Fruit fly (Drosophila melanogaster) whole organism, prepupa: Measurements from ENCODE around the gene Nepl18.

Source experiments
- CG10631 ChIP-seq: fragments of 200-800 bp; sonication (Bioruptor generic); optimal IDR thresholded peaks from 2 replicates; lab custom pipeline; 2016; ENCODE audit warnings: missing biosample characterization, missing genetic modification characterization
- CG11294 ChIP-seq: fragments of 200-800 bp; sonication (Bioruptor generic); IDR thresholded peaks from 2 replicates; pipeline ENCODE4 v1.3.6; 2022; ENCODE audit warnings: missing biosample characterization, missing genetic modification characterization
- CG11762 ChIP-seq: fragments of 200-800 bp; sonication (Bioruptor generic); optimal IDR thresholded peaks from 3 replicates; lab custom pipeline; 2016; ENCODE audit warnings: missing biosample characterization, missing genetic modification characterization; ENCODE audit not compliant: insufficient read depth
- CG15336 ChIP-seq: fragments of 200-800 bp; sonication (Bioruptor generic); IDR thresholded peaks from 2 replicates; pipeline ENCODE4 v1.3.6; 2022; ENCODE audit warnings: missing biosample characterization, missing genetic modification characterization
- CG16779 ChIP-seq: fragments of 200-800 bp; sonication (Bioruptor generic); optimal IDR thresholded peaks from 3 replicates; lab custom pipeline; 2017; ENCODE audit warnings: missing biosample characterization, mild to moderate bottlenecking, missing genetic modification characterization
- CG3032 ChIP-seq: fragments of 200-800 bp; optimal IDR thresholded peaks from 2 replicates; lab custom pipeline; 2019; ENCODE audit warnings: missing biosample characterization, mild to moderate bottlenecking, missing genetic modification characterization, moderate library complexity
- CG31627 ChIP-seq: fragments of 200-800 bp; sonication (Bioruptor generic); optimal IDR thresholded peaks from 3 replicates; lab custom pipeline; 2016; ENCODE audit warnings: missing biosample characterization, missing genetic modification characterization
- CG32006 ChIP-seq: fragments of 200-800 bp; sonication (Bioruptor generic); optimal IDR thresholded peaks from 3 replicates; lab custom pipeline; 2017; ENCODE audit warnings: missing biosample characterization, mild to moderate bottlenecking, missing genetic modification characterization
- CG34406 ChIP-seq: fragments of 200-800 bp; sonication (Bioruptor generic); optimal IDR thresholded peaks from 3 replicates; lab custom pipeline; 2016; ENCODE audit warnings: missing biosample characterization, missing genetic modification characterization
- CG3919 ChIP-seq: fragments of 200-800 bp; sonication (Bioruptor generic); optimal IDR thresholded peaks from 3 replicates; lab custom pipeline; 2016; ENCODE audit warnings: missing biosample characterization, missing genetic modification characterization
- CG4318 ChIP-seq: fragments of 200-800 bp; sonication (Bioruptor generic); optimal IDR thresholded peaks from 3 replicates; lab custom pipeline; 2017; ENCODE audit warnings: missing biosample characterization, mild to moderate bottlenecking, missing genetic modification characterization
- CG6163 ChIP-seq: fragments of 200-800 bp; sonication (Bioruptor generic); IDR thresholded peaks from 3 replicates; pipeline ENCODE4 v1.3.6; 2022; ENCODE audit warnings: missing biosample characterization, missing genetic modification characterization
- CG6276 ChIP-seq: fragments of 200-800 bp; sonication (Bioruptor generic); optimal IDR thresholded peaks from 2 replicates; lab custom pipeline; 2017; ENCODE audit warnings: missing biosample characterization, mild to moderate bottlenecking, missing genetic modification characterization
- CG6792 ChIP-seq: fragments of 200-800 bp; sonication (Bioruptor generic); optimal IDR thresholded peaks from 3 replicates; lab custom pipeline; 2016; ENCODE audit warnings: missing biosample characterization, missing genetic modification characterization
- CG6808 ChIP-seq: fragments of 200-800 bp; sonication (Bioruptor generic); optimal IDR thresholded peaks from 3 replicates; lab custom pipeline; 2017; ENCODE audit warnings: missing biosample characterization, missing genetic modification characterization, mild to moderate bottlenecking, moderate library complexity, missing genetic modification reagents
- CG6854 ChIP-seq: fragments of 200-800 bp; sonication (Bioruptor generic); optimal IDR thresholded peaks from 2 replicates; lab custom pipeline; 2017; ENCODE audit warnings: missing biosample characterization, mild to moderate bottlenecking, missing genetic modification characterization
- CG7368 ChIP-seq: fragments of 200-800 bp; sonication (Bioruptor generic); optimal IDR thresholded peaks from 3 replicates; lab custom pipeline; 2016; ENCODE audit warnings: missing biosample characterization, missing genetic modification characterization
- CG8119 ChIP-seq: fragments of 200-800 bp; sonication (Bioruptor generic); IDR thresholded peaks from 3 replicates; pipeline ENCODE4 v1.3.6; 2022; ENCODE audit warnings: missing biosample characterization, missing genetic modification characterization
- Eip75B ChIP-seq: fragments of 200-800 bp; sonication (Bioruptor generic); optimal IDR thresholded peaks from 3 replicates; lab custom pipeline; 2016; ENCODE audit warnings: missing biosample characterization, missing genetic modification characterization
- Eip78C ChIP-seq: fragments of 200-800 bp; sonication (Bioruptor generic); peaks from one replicate; lab custom pipeline; 2016; ENCODE audit warnings: missing biosample characterization, missing genetic modification characterization
- Ets96B ChIP-seq: fragments of 200-800 bp; optimal IDR thresholded peaks from 2 replicates; lab custom pipeline; 2019; ENCODE audit warnings: missing biosample characterization, mild to moderate bottlenecking, missing genetic modification characterization, moderate library complexity
- Gug ChIP-seq: fragments of 200-800 bp; sonication (Bioruptor generic); IDR thresholded peaks from 2 replicates; pipeline ENCODE4 v1.3.6; 2022; ENCODE audit warnings: missing biosample characterization, missing genetic modification characterization
- Hr4 ChIP-seq: fragments of 200-800 bp; sonication (Bioruptor generic); optimal IDR thresholded peaks from 3 replicates; lab custom pipeline; 2016; ENCODE audit warnings: missing biosample characterization, missing genetic modification characterization
- Lpt ChIP-seq: fragments of 200-800 bp; sonication (Bioruptor generic); optimal IDR thresholded peaks from 3 replicates; lab custom pipeline; 2016; ENCODE audit warnings: missing biosample characterization, missing genetic modification characterization
- OdsH ChIP-seq: fragments of 200-800 bp; sonication (Bioruptor generic); optimal IDR thresholded peaks from 3 replicates; lab custom pipeline; 2016; ENCODE audit warnings: missing biosample characterization, missing genetic modification characterization
- Smox ChIP-seq: fragments of 200-800 bp; sonication (Bioruptor generic); optimal IDR thresholded peaks from 3 replicates; lab custom pipeline; 2016; ENCODE audit warnings: missing biosample characterization, missing genetic modification characterization
- Sox14 ChIP-seq: fragments of 200-800 bp; sonication (Bioruptor generic); optimal IDR thresholded peaks from 3 replicates; lab custom pipeline; 2016; ENCODE audit warnings: missing biosample characterization, missing genetic modification characterization
- Sox15 ChIP-seq: fragments of 200-800 bp; sonication (Bioruptor generic); optimal IDR thresholded peaks from 3 replicates; lab custom pipeline; 2016; ENCODE audit warnings: missing biosample characterization, missing genetic modification characterization
- achi ChIP-seq: fragments of 200-800 bp; sonication (Bioruptor generic); optimal IDR thresholded peaks from 3 replicates; lab custom pipeline; 2016; ENCODE audit warnings: missing biosample characterization, missing genetic modification characterization
- acj6 ChIP-seq: fragments of 200-800 bp; sonication (Bioruptor generic); optimal IDR thresholded peaks from 3 replicates; lab custom pipeline; 2016; ENCODE audit warnings: missing biosample characterization, missing genetic modification characterization
- cyc ChIP-seq: fragments of 200-800 bp; sonication (Bioruptor generic); optimal IDR thresholded peaks from 3 replicates; lab custom pipeline; 2016; ENCODE audit warnings: missing biosample characterization, missing genetic modification characterization
- dac ChIP-seq: fragments of 200-800 bp; sonication (Bioruptor generic); optimal IDR thresholded peaks from 2 replicates; lab custom pipeline; 2017; ENCODE audit warnings: missing biosample characterization, mild to moderate bottlenecking, missing genetic modification characterization
- dsx ChIP-seq: fragments of 200-800 bp; optimal IDR thresholded peaks from 3 replicates; lab custom pipeline; 2019; ENCODE audit warnings: missing biosample characterization, mild to moderate bottlenecking, missing genetic modification characterization, moderate library complexity; ENCODE audit not compliant: poor library complexity, severe bottlenecking
- eg ChIP-seq: fragments of 200-800 bp; sonication (Bioruptor generic); IDR thresholded peaks from 3 replicates; pipeline ENCODE4 v1.3.6; 2022; ENCODE audit warnings: missing biosample characterization, missing genetic modification characterization
- fd59A ChIP-seq: fragments of 200-800 bp; sonication (Bioruptor generic); optimal IDR thresholded peaks from 2 replicates; lab custom pipeline; 2017; ENCODE audit warnings: missing biosample characterization, mild to moderate bottlenecking, missing genetic modification characterization, missing genetic modification reagents
- net ChIP-seq: fragments of 200-800 bp; sonication (Bioruptor generic); optimal IDR thresholded peaks from 3 replicates; lab custom pipeline; 2016; ENCODE audit warnings: missing biosample characterization, missing genetic modification characterization
- pdm3 ChIP-seq: fragments of 200-800 bp; sonication (Bioruptor generic); optimal IDR thresholded peaks from 3 replicates; lab custom pipeline; 2016; ENCODE audit warnings: missing biosample characterization, missing genetic modification characterization
- salr ChIP-seq, 2 experiments: fragments of 200-800 bp; sonication (Bioruptor generic); optimal IDR thresholded peaks; 3 replicates each; lab custom pipeline; 2016 to 2018; ENCODE audit warnings: missing biosample characterization in 2 of 2, missing genetic modification characterization in 2 of 2, mild to moderate bottlenecking in 1 of 2
- spab ChIP-seq: fragments of 200-800 bp; sonication (Bioruptor generic); optimal IDR thresholded peaks from 2 replicates; lab custom pipeline; 2017; ENCODE audit warnings: missing biosample characterization, mild to moderate bottlenecking, missing genetic modification characterization, missing genetic modification reagents
- ss ChIP-seq, 2 experiments: fragments of 200-800 bp; sonication (Bioruptor generic); optimal IDR thresholded peaks; 2 replicates in 1 of 2; 3 replicates in 1 of 2; lab custom pipeline; 2017 to 2018; ENCODE audit warnings: mild to moderate bottlenecking in 2 of 2, missing biosample characterization in 2 of 2, missing genetic modification characterization in 2 of 2, moderate library complexity in 1 of 2
- svp ChIP-seq: fragments of 200-800 bp; sonication (Bioruptor generic); peaks from one replicate; lab custom pipeline; 2016; ENCODE audit warnings: missing biosample characterization, missing genetic modification characterization
- topi ChIP-seq: fragments of 200-800 bp; sonication (Bioruptor generic); optimal IDR thresholded peaks from 3 replicates; lab custom pipeline; 2016; ENCODE audit warnings: missing biosample characterization, missing genetic modification characterization

Gene Nepl18

DNA sequence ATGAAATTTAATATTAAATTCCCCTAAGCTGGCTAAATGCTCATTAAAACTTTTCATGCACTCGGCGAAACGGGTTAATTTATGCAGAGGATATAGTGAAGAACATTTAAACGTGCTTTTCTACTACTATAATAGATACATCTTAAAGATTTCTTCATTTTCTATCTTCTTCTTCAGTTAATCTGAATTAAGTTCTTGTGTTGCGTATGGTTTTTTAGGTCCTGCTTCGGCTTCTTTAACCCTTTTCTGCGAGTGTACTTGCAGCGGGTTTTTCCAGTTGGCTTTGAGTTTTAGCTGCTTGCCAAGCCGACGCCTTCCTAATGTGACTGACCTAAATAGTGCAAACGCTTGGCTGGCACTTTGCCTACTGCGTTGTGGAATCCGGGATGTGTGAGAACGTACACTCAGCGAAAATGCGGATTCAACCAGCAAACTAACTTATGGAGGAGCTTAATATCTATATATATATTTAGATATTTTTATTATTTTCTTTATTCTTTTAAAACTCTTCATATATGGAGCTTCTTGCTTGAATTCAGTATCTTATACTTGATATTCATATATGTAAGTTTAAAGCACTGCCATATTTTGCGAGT lies 24.7 kb upstream of the Nepl18 start:
- TF ChIP-seq Lpt (GFP tag; lab: Kevin White, UChicago) (peak; percentile 24), salr (GFP tag; optimal IDR thresholded peaks at IDR 0.05; lab: Kevin White, UChicago) (peak in 1 of 2 experiments; percentile 46), eg (GFP tag; lab: Robert Waterston, UW) (peak; percentile 86), CG4318 (GFP tag; lab: Kevin White, UChicago) (peak; percentile 15), CG3919 (peak; percentile 34), CG6163 (GFP tag; lab: Robert Waterston, UW) (peak; percentile 67), CG8119 (GFP tag; lab: Robert Waterston, UW) (peak; percentile 80), CG7368 (GFP tag; lab: Kevin White, UChicago) (no peak), CG32006 (GFP tag; lab: Kevin White, UChicago) (peak; percentile 82), topi (GFP tag; lab: Kevin White, UChicago) (no peak), CG15336 (GFP tag; lab: Robert Waterston, UW) (peak; percentile 90), OdsH (GFP tag; lab: Kevin White, UChicago) (peak; percentile 45), svp (GFP tag; lab: Kevin White, UChicago) (peak; percentile 13), acj6 (GFP tag; lab: Kevin White, UChicago) (peak; percentile 40), CG10631 (peak; percentile 2), Sox14 (GFP tag; lab: Kevin White, UChicago) (peak; percentile 36), dac (peak; percentile 32), pdm3 (GFP tag; lab: Kevin White, UChicago) (peak; percentile 45), Eip75B (GFP tag; lab: Kevin White, UChicago) (peak; percentile 40), CG6854 (no peak), CG6792 (GFP tag; lab: Kevin White, UChicago) (peak; percentile 32), Gug (GFP tag; lab: Robert Waterston, UW) (peak; percentile 61), Smox (GFP tag; lab: Kevin White, UChicago) (no peak), CG31627 (GFP tag; lab: Kevin White, UChicago) (no peak), achi (GFP tag; lab: Kevin White, UChicago) (peak; percentile 1), cyc (GFP tag; lab: Kevin White, UChicago) (no peak), fd59A (GFP tag; lab: Kevin White, UChicago) (peak; percentile 8), CG34406 (GFP tag; lab: Kevin White, UChicago) (no peak), Sox15 (GFP tag; lab: Kevin White, UChicago) (no peak), net (peak; percentile 6), dsx (GFP tag; lab: Kevin White, UChicago) (no peak), Eip78C (peak; percentile 63), spab (GFP tag; lab: Kevin White, UChicago) (no peak), Ets96B (tag; lab: Kevin White, UChicago) (peak; percentile 4), CG6276 (GFP tag; lab: Kevin White, UChicago) (peak; percentile 62), CG11762 (GFP tag; lab: Kevin White, UChicago) (peak; percentile 31), Hr4 (GFP tag; lab: Kevin White, UChicago) (peak; percentile 75), CG11294 (GFP tag; lab: Robert Waterston, UW) (peak; percentile 38), CG3032 (tag; lab: Kevin White, UChicago) (peak; percentile 29), CG6808 (GFP tag; lab: Kevin White, UChicago) (no peak), CG16779 (tag; lab: Kevin White, UChicago) (peak; percentile 8)

DNA sequence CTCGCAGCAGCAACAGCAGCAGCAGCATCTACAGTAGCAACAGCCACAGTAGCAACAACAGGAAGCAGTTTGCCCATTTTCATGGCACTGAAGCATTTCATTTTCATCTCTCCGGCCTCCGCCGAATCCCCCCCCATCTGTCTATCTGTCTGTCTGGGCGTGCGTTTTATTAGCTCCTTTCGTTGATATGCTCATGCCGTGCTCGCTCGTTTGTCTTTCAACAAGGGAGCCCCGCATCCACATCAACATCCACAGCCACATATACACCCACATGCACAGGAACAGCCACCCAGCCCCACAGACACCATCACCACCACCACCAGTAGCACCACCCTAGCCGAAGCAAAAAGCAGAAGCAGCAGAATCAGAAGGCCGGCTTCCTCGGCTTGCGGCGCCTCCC lies 23.9 kb upstream of the Nepl18 start:
- TF ChIP-seq Sox15 (GFP tag; lab: Kevin White, UChicago) (no peak), CG6854 (peak; percentile 11), ss (GFP tag; optimal IDR thresholded peaks at IDR 0.05; lab: Kevin White, UChicago) (peak in 1 of 2 experiments; percentile 58)
